Worm (Caenorhabditis elegans): ENCODE data around the gene atg-4.2.

The atg-4.2 gene

ce11 chrIV:11636409-11636723 lies 31.5 kb upstream of the atg-4.2 start, which contains the start of gene F58B3.6:
Gene F58B3.6 (plus strand): TSS chrIV:11636648.
- no peak for TF ChIP-seq mab-5 (tag; optimal IDR thresholded peaks at IDR 0.05)
- no peak for TF ChIP-seq ces-1 (GFP tag; optimal IDR thresholded peaks at IDR 0.05)
- TF ChIP-seq ceh-39 (tag; optimal IDR thresholded peaks at IDR 0.05), result no peak
- TF ChIP-seq unc-39 (tag; optimal IDR thresholded peaks at IDR 0.05), result no peak
- TF ChIP-seq unc-62 (GFP tag; optimal IDR thresholded peaks at IDR 0.05), result no peak
- no peak for TF ChIP-seq nhr-237 (tag; optimal IDR thresholded peaks at IDR 0.05)
- TF ChIP-seq lin-13 (tag; optimal IDR thresholded peaks at IDR 0.05), result no peak
- no peak for TF ChIP-seq zip-8 (tag; optimal IDR thresholded peaks at IDR 0.05)
- TF ChIP-seq nhr-12 (tag; optimal IDR thresholded peaks at IDR 0.05), result no peak
- no peak for TF ChIP-seq hlh-1 (tag; optimal IDR thresholded peaks at IDR 0.05)
- TF ChIP-seq elt-1 (tag; optimal IDR thresholded peaks at IDR 0.05; ENCODE audit: borderline replicate concordance, insufficient read depth), result no peak
- no peak for TF ChIP-seq blmp-1 (tag; optimal IDR thresholded peaks at IDR 0.05)

DNA sequence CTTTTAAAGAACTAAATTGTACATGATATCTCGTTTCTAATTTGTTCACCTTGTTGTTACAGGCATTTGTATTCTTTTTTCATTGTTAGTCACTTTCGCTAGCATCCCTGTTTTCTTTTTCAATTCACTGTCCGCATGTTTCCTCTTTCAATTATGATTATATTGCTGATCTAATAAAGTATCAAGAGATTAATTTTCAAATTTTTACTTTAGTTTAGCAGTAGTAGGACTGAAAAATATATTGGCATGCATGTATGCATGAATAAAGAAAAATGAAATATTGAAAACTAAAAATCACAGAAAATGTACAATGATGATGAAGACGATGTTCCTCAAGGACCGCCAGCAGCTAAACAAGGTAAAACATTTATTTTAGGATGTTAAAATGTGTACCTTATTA lies 29.8 kb upstream of the atg-4.2 start, which contains the start of gene rbm-17:
TSS of gene rbm-17 (plus strand) at position 301 of the 400 bp plus-strand sequence.
- TF ChIP-seq drap-1 (GFP tag; optimal IDR thresholded peaks at IDR 0.05) (no peak), ham-2 (GFP tag; optimal IDR thresholded peaks at IDR 0.05) (no peak), elt-1 (tag; optimal IDR thresholded peaks at IDR 0.05; ENCODE audit: borderline replicate concordance, insufficient read depth) (no peak), tbx-8 (GFP tag; optimal IDR thresholded peaks at IDR 0.05) (no peak), hlh-1 (tag; optimal IDR thresholded peaks at IDR 0.05) (no peak), snpc-4 (tag; optimal IDR thresholded peaks at IDR 0.05) (no peak), elt-3 (tag; optimal IDR thresholded peaks at IDR 0.05) (no peak), lin-32 (GFP tag; optimal IDR thresholded peaks at IDR 0.05) (no peak), pha-4 (tag; optimal IDR thresholded peaks at IDR 0.05) (no peak), nhr-28 (tag; optimal IDR thresholded peaks at IDR 0.05) (no peak), lsy-2 (tag; optimal IDR thresholded peaks at IDR 0.05) (no peak)

- TF ChIP-seq mls-2 (tag; optimal IDR thresholded peaks at IDR 0.05) (no peak), cnd-1 (tag; optimal IDR thresholded peaks at IDR 0.05) (no peak), mep-1 (tag; optimal IDR thresholded peaks at IDR 0.05) (no peak), nhr-2 (tag; optimal IDR thresholded peaks at IDR 0.05) (no peak), tbx-8 (GFP tag; optimal IDR thresholded peaks at IDR 0.05) (no peak), nhr-28 (tag; optimal IDR thresholded peaks at IDR 0.05) (no peak), pha-4 (tag; optimal IDR thresholded peaks at IDR 0.05) (no peak), nhr-237 (tag; optimal IDR thresholded peaks at IDR 0.05) (no peak), ces-1 (GFP tag; optimal IDR thresholded peaks at IDR 0.05) (no peak), sptf-1 (tag; optimal IDR thresholded peaks at IDR 0.05) (no peak), flh-1 (GFP tag; optimal IDR thresholded peaks at IDR 0.05) (no peak), nhr-76 (tag; optimal IDR thresholded peaks at IDR 0.05) (no peak), M03D4.4 (tag; optimal IDR thresholded peaks at IDR 0.05) (no peak), unc-62 (GFP tag; optimal IDR thresholded peaks at IDR 0.05) (no peak), hlh-1 (tag; optimal IDR thresholded peaks at IDR 0.05) (no peak), blmp-1 (tag; optimal IDR thresholded peaks at IDR 0.05) (no peak), lsy-2 (tag; optimal IDR thresholded peaks at IDR 0.05) (no peak), ceh-43 (GFP tag; optimal IDR thresholded peaks at IDR 0.05) (no peak)
Observed at ce11 chrIV:11640915-11641314, 26.9 kb upstream of the atg-4.2 start, which contains the start of gene ttr-50. Gene ttr-50 (minus strand): TSS chrIV:11641015.

ce11 chrIV:11641802-11642201 lies 26.0 kb upstream of the atg-4.2 start, which contains the start of gene ZK809.1:
Gene ZK809.1 (plus strand): TSS chrIV:11642102.
- no peak for TF ChIP-seq unc-39 (tag; optimal IDR thresholded peaks at IDR 0.05)
- TF ChIP-seq ceh-39 (tag; optimal IDR thresholded peaks at IDR 0.05), result no peak
- TF ChIP-seq ceh-83 (GFP tag; optimal IDR thresholded peaks at IDR 0.05), result no peak
- TF ChIP-seq unc-120 (tag; optimal IDR thresholded peaks at IDR 0.05; ENCODE audit: poor library complexity, severe bottlenecking), result no peak
- no peak for TF ChIP-seq ztf-11 (tag; optimal IDR thresholded peaks at IDR 0.05)
- no peak for TF ChIP-seq flh-1 (GFP tag; optimal IDR thresholded peaks at IDR 0.05)
- TF ChIP-seq nhr-12 (tag; optimal IDR thresholded peaks at IDR 0.05), result no peak
- TF ChIP-seq nhr-237 (tag; optimal IDR thresholded peaks at IDR 0.05), result no peak
- no peak for TF ChIP-seq lin-32 (GFP tag; optimal IDR thresholded peaks at IDR 0.05)
- no peak for TF ChIP-seq sem-2 (GFP tag; optimal IDR thresholded peaks at IDR 0.05)
- no peak for TF ChIP-seq ham-2 (GFP tag; optimal IDR thresholded peaks at IDR 0.05)
- TF ChIP-seq mab-5 (tag; optimal IDR thresholded peaks at IDR 0.05), result no peak
- TF ChIP-seq elt-1 (tag; optimal IDR thresholded peaks at IDR 0.05; ENCODE audit: borderline replicate concordance, insufficient read depth), result no peak
- no peak for TF ChIP-seq lsy-2 (tag; optimal IDR thresholded peaks at IDR 0.05)

All from whole organism, mixed stage, embryonic.